Fruit fly (Drosophila melanogaster) S2 (cell line): ENCODE results near the gene CG14642.

Source experiments
- CG8478 ChIP-seq: fragments of >200 bp; optimal IDR thresholded peaks from 2 replicates; lab custom pipeline; 2018
- CTCF ChIP-seq, 2 experiments: fragments of >200 bp; optimal IDR thresholded peaks; 2 replicates each; lab custom pipeline; 2018

- TF ChIP-seq CG8478 (lab: Kevin White, UChicago) (no peak), CTCF (optimal IDR thresholded peaks at IDR 0.05; lab: Kevin White, UChicago) (no peak)
Measured at dm6 chr3R:4233018-4233385, 9.5 kb downstream of the CG14642 start, which contains the start of gene abs.
